Worm (Caenorhabditis elegans) whole organism, young adult: Measurements from ENCODE around the gene F52D2.5.
"Not testable (repeated sequence)": the region's sequence is repeated elsewhere in the genome, so short reads cannot be mapped to it uniquely, and the experiment has no call there.

Experiments used
- Y67H2A.10 ChIP-seq: fragments of 200-800 bp; sonication (Bioruptor generic); conservative IDR thresholded peaks from 2 replicates; pipeline ENCODE4 v1.3.6; 2022; ENCODE audit warnings: missing genetic modification reagents, missing genetic modification characterization, missing compliant biosample characterization
- ama-1 ChIP-seq, 3 experiments: fragments of 150-350 bp in 1 of 3; sonication (generic microtip) in 2 of 3; optimal IDR thresholded peaks; 2 replicates each; lab custom pipeline; 2014 to 2018; ENCODE audit warnings: missing biosample characterization in 2 of 3, missing genetic modification characterization in 2 of 3, missing genetic modification reagents in 2 of 3
- ceh-91 ChIP-seq: fragments of 200-800 bp; sonication (Bioruptor generic); IDR thresholded peaks from 2 replicates; pipeline ENCODE4 v1.3.6; 2022; ENCODE audit warnings: missing genetic modification reagents, missing genetic modification characterization, missing compliant biosample characterization
- lag-1 ChIP-seq: fragments of 200-800 bp; sonication (Bioruptor generic); IDR thresholded peaks from 2 replicates; pipeline ENCODE4 v1.3.6; 2022; ENCODE audit warnings: missing genetic modification reagents, missing genetic modification characterization, missing compliant biosample characterization
- madf-6 ChIP-seq: fragments of 200-800 bp; sonication (Bioruptor generic); IDR thresholded peaks from 2 replicates; pipeline ENCODE4 v1.3.6; 2022; ENCODE audit warnings: missing genetic modification reagents, missing genetic modification characterization, missing compliant biosample characterization
- nfya-1 ChIP-seq: sonication (generic microtip); optimal IDR thresholded peaks from 2 replicates; lab custom pipeline; 2017; ENCODE audit warnings: antibody characterized with exemption, missing compliant biosample characterization, missing genetic modification characterization, borderline replicate concordance; ENCODE audit not compliant: insufficient read depth
- ztf-6 ChIP-seq: fragments of 200-800 bp; sonication (Bioruptor generic); IDR thresholded peaks from 2 replicates; pipeline ENCODE4 v1.3.6; 2022; ENCODE audit warnings: missing genetic modification reagents, missing genetic modification characterization, missing compliant biosample characterization

DNA sequence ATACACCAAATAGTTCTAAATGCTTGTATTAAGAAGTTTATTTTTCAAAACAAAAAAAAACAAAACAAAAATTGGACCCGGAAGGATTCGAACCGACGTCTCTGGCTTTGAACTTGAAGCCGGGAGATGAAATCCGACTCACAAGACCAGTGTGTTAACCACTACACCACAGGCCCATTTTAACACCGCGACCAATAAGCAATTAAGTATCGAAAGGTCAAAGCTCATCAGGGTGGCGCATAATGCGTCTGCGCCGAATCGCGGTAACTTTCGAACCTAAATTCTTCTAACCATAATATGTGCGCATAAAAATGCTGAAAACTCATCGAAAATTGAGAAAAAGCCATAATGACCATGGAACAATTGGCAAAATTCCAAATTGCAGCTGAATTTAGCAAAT lies 19.5 kb upstream of the F52D2.5 start:
- not testable (repeated sequence) for TF ChIP-seq ama-1 (optimal IDR thresholded peaks at IDR 0.05; lab: Kevin White, UChicago); ama-1 (GFP tag; optimal IDR thresholded peaks at IDR 0.05; lab: Kevin White, UChicago); nfya-1 (tag; lab: Kevin White, UChicago); Y67H2A.10 (GFP tag; lab: Robert Waterston, UW); madf-6; ztf-6 (GFP tag; lab: Robert Waterston, UW); ceh-91 (GFP tag; lab: Robert Waterston, UW); lag-1
